Fruit fly (Drosophila melanogaster): ENCODE measurements around the gene CG6144.

DNA sequence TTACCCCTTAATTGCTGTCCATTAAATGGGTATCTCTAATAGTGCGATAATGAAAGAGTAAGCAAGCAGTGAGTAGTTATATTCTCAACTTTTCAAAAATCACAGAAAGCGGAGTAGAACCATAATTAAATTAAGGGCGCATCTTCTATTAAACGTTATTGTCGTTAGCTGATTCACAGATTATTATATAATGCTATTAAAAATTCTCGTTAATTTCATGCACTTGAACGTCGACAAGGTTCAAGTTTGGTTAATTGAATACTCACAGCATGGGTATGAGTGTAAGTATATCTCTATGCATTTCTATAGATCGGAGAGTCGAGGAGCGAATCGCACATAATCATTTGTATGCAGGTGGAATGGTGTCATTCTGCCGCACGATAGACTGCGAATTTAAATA, 22.3 kb downstream of the CG6144 start:
- no peak for TF ChIP-seq spab (GFP tag; optimal IDR thresholded peaks at IDR 0.05)
- no peak for TF ChIP-seq CG4318 (GFP tag; optimal IDR thresholded peaks at IDR 0.05)
- no peak for TF ChIP-seq Hr39 (GFP tag; optimal IDR thresholded peaks at IDR 0.05)
- TF ChIP-seq Gug (GFP tag; IDR thresholded peaks at IDR 0.05): no peak
- no peak for TF ChIP-seq CG6276 (GFP tag; optimal IDR thresholded peaks at IDR 0.05)
- TF ChIP-seq cyc (GFP tag; optimal IDR thresholded peaks at IDR 0.05): no peak
- TF ChIP-seq lz (GFP tag; optimal IDR thresholded peaks at IDR 0.05): no peak
- no peak for TF ChIP-seq CG6808 (GFP tag; optimal IDR thresholded peaks at IDR 0.05)
- no peak for TF ChIP-seq CG11294 (GFP tag; IDR thresholded peaks at IDR 0.05)
- TF ChIP-seq CG9139 (GFP tag; optimal IDR thresholded peaks at IDR 0.05): no peak
